Fruit fly (Drosophila melanogaster): Measurements from ENCODE around the gene Lkr.

DNA sequence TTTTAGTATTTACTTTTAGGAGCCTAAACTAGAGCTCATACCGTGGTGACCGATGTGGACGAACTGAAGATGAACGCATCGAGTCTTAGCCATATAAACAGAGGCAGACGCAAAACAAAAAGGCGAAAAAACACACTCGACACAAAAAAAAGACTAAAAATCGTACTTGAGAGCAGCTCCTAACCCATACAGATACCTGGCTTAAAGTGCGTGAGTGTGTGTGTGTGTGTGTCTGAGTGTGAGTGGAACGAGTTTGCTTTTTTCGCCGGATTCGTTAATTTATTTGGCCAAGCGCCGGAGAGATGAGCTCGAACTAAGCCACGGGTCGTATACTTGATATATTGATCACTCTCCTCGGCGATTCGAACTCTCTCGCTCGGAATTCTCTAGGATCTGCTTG is 21.9 kb upstream of the Lkr start, which contains the start of gene frm:
- TF ChIP-seq Snoo (tag; optimal IDR thresholded peaks at IDR 0.05) (peak; percentile 41), CG14655 (GFP tag; optimal IDR thresholded peaks at IDR 0.05) (no peak), EcR (GFP tag; optimal IDR thresholded peaks at IDR 0.05) (peak; percentile 61), Ets98B (GFP tag; IDR thresholded peaks at IDR 0.05) (no peak), gl (tag; optimal IDR thresholded peaks at IDR 0.05) (peak; percentile 81), CG12605 (GFP tag; IDR thresholded peaks at IDR 0.05) (no peak; the same call in 1 of the 2 replicates), Pif1B (GFP tag; optimal IDR thresholded peaks at IDR 0.05) (peak; percentile 34), CG8159 (tag; optimal IDR thresholded peaks at IDR 0.05) (peak; percentile 35)

All from whole organism, pupa.